Fruit fly (Drosophila melanogaster) whole organism, embryonic: ENCODE data around the gene CG7530.

Source experiments
- BtbVII ChIP-seq: fragments of 200-800 bp; sonication (Bioruptor generic); optimal IDR thresholded peaks from 3 replicates; lab custom pipeline; 2017; ENCODE audit warnings: missing biosample characterization, mild to moderate bottlenecking, missing genetic modification characterization
- Bteb2 ChIP-seq: fragments of 200-800 bp; sonication (Bioruptor generic); optimal IDR thresholded peaks from 2 replicates; lab custom pipeline; 2016; ENCODE audit warnings: missing biosample characterization, missing genetic modification characterization
- CG10366 ChIP-seq: fragments of 200-800 bp; sonication (Bioruptor generic); IDR thresholded peaks from 2 replicates; pipeline ENCODE4 v1.3.6; 2022; ENCODE audit warnings: missing biosample characterization, missing genetic modification characterization
- CG11695 ChIP-seq: fragments of 200-800 bp; sonication (Bioruptor generic); IDR thresholded peaks from 3 replicates; pipeline ENCODE4 v1.3.6; 2022; ENCODE audit warnings: missing biosample characterization, missing genetic modification characterization
- CG11696 ChIP-seq: fragments of 200-800 bp; sonication (Bioruptor generic); IDR thresholded peaks from 2 replicates; pipeline ENCODE4 v1.3.6; 2022; ENCODE audit warnings: missing biosample characterization, missing genetic modification characterization
- CG12071 ChIP-seq: fragments of 200-800 bp; sonication (Bioruptor generic); optimal IDR thresholded peaks from 3 replicates; lab custom pipeline; 2018; ENCODE audit warnings: missing biosample characterization, mild to moderate bottlenecking, missing genetic modification characterization
- CG13287 ChIP-seq: fragments of 200-800 bp; sonication (Bioruptor generic); IDR thresholded peaks from 2 replicates; pipeline ENCODE4 v1.3.6; 2022; ENCODE audit warnings: missing biosample characterization, missing genetic modification characterization; ENCODE audit not compliant: partially characterized antibody
- CG14014 ChIP-seq: fragments of 200-800 bp; sonication (Bioruptor generic); IDR thresholded peaks from 2 replicates; pipeline ENCODE4 v1.3.6; 2022; ENCODE audit warnings: missing biosample characterization, missing genetic modification characterization
- CG15514 ChIP-seq: fragments of 200-800 bp; sonication (Bioruptor generic); optimal IDR thresholded peaks from 3 replicates; lab custom pipeline; 2017; ENCODE audit warnings: missing biosample characterization, missing genetic modification characterization, mild to moderate bottlenecking, moderate library complexity, missing genetic modification reagents
- CG15601 ChIP-seq: fragments of 200-800 bp; sonication (Bioruptor generic); optimal IDR thresholded peaks from 3 replicates; lab custom pipeline; 2019; ENCODE audit warnings: missing biosample characterization, mild to moderate bottlenecking, missing genetic modification characterization, moderate library complexity
- CG15696 ChIP-seq: fragments of 200-800 bp; sonication (Bioruptor generic); optimal IDR thresholded peaks from 2 replicates; lab custom pipeline; 2019; ENCODE audit warnings: missing biosample characterization, mild to moderate bottlenecking, missing genetic modification characterization, moderate library complexity
- CG16779 ChIP-seq: fragments of 200-800 bp; sonication (Bioruptor generic); IDR thresholded peaks from 2 replicates; pipeline ENCODE4 v1.3.6; 2022; ENCODE audit warnings: missing biosample characterization, missing genetic modification characterization
- CG3726 ChIP-seq: fragments of 200-800 bp; sonication (Bioruptor generic); IDR thresholded peaks from 3 replicates; pipeline ENCODE4, ENCODE4 v1.3.6; 2022; ENCODE audit warnings: missing biosample characterization, missing genetic modification characterization
- CG3847 ChIP-seq: fragments of 200-800 bp; sonication (Bioruptor generic); IDR thresholded peaks from 2 replicates; pipeline ENCODE4 v1.3.6; 2022; ENCODE audit warnings: missing biosample characterization, missing genetic modification characterization
- CG5180 ChIP-seq: fragments of 200-800 bp; sonication (Bioruptor generic); optimal IDR thresholded peaks from 3 replicates; lab custom pipeline; 2017; ENCODE audit warnings: missing biosample characterization, missing genetic modification characterization, mild to moderate bottlenecking, moderate library complexity, missing genetic modification reagents
- CG6272 ChIP-seq: fragments of 200-800 bp; sonication (Bioruptor generic); IDR thresholded peaks from 2 replicates; pipeline ENCODE4 v1.3.6; 2022; ENCODE audit warnings: missing biosample characterization, missing genetic modification characterization
- CG6854 ChIP-seq: fragments of 200-800 bp; sonication (Bioruptor generic); optimal IDR thresholded peaks from 3 replicates; lab custom pipeline; 2017; ENCODE audit warnings: missing biosample characterization, mild to moderate bottlenecking, missing genetic modification characterization
- CG8089 ChIP-seq: fragments of 200-800 bp; sonication (Bioruptor generic); optimal IDR thresholded peaks from 3 replicates; lab custom pipeline; 2016; ENCODE audit warnings: missing biosample characterization, missing genetic modification characterization
- CG8388 ChIP-seq: fragments of 200-800 bp; sonication (Bioruptor generic); optimal IDR thresholded peaks from 2 replicates; lab custom pipeline; 2019; ENCODE audit warnings: missing biosample characterization, mild to moderate bottlenecking, missing genetic modification characterization, moderate library complexity
- CG9727 ChIP-seq: fragments of 200-800 bp; sonication (Bioruptor generic); optimal IDR thresholded peaks from 3 replicates; lab custom pipeline; 2017; ENCODE audit warnings: missing biosample characterization, mild to moderate bottlenecking, missing genetic modification characterization
- Deaf1 ChIP-seq: fragments of 200-800 bp; optimal IDR thresholded peaks from 3 replicates; lab custom pipeline; 2019; ENCODE audit warnings: missing biosample characterization, mild to moderate bottlenecking, missing genetic modification characterization, moderate library complexity
- Doc2 ChIP-seq: fragments of 200-800 bp; sonication (Bioruptor generic); IDR thresholded peaks from 2 replicates; pipeline ENCODE4 v1.3.6; 2022; ENCODE audit warnings: missing biosample characterization, missing genetic modification characterization
- Ets97D ChIP-seq: fragments of 200-800 bp; sonication (Bioruptor generic); optimal IDR thresholded peaks from 3 replicates; lab custom pipeline; 2016; ENCODE audit warnings: missing biosample characterization, missing genetic modification characterization
- HLHmδ ChIP-seq: fragments of 200-800 bp; sonication (Bioruptor generic); optimal IDR thresholded peaks from 2 replicates; lab custom pipeline; 2018; ENCODE audit warnings: missing biosample characterization, mild to moderate bottlenecking, missing genetic modification characterization, moderate library complexity
- Hand ChIP-seq: fragments of 200-800 bp; sonication (Bioruptor generic); optimal IDR thresholded peaks from 2 replicates; lab custom pipeline; 2017; ENCODE audit warnings: mild to moderate bottlenecking, missing biosample characterization, missing genetic modification reagents, missing genetic modification characterization
- Hr51 ChIP-seq, 2 experiments: fragments of 200-800 bp; sonication (Bioruptor generic); optimal IDR thresholded peaks; 2 replicates in 1 of 2; 3 replicates in 1 of 2; lab custom pipeline; 2016 to 2018; ENCODE audit warnings: missing biosample characterization in 2 of 2, missing genetic modification characterization in 2 of 2, mild to moderate bottlenecking in 1 of 2, moderate library complexity in 1 of 2
- Hsf ChIP-seq: fragments of 200-800 bp; sonication (Bioruptor generic); optimal IDR thresholded peaks from 3 replicates; lab custom pipeline; 2016; ENCODE audit warnings: missing biosample characterization, missing genetic modification characterization
- Nf-YA ChIP-seq: fragments of 200-800 bp; sonication (Bioruptor generic); IDR thresholded peaks from 2 replicates; pipeline ENCODE4 v1.3.6; 2022; ENCODE audit warnings: missing biosample characterization, missing genetic modification characterization
- ase ChIP-seq: fragments of 200-800 bp; sonication (Bioruptor generic); IDR thresholded peaks from 3 replicates; pipeline ENCODE4 v1.3.6; 2022; ENCODE audit warnings: missing biosample characterization, missing genetic modification characterization
- ash1 ChIP-seq: fragments of 200-800 bp; sonication (Bioruptor generic); optimal IDR thresholded peaks from 2 replicates; lab custom pipeline; 2018; ENCODE audit warnings: missing biosample characterization, mild to moderate bottlenecking, missing genetic modification characterization
- ci ChIP-seq: fragments of 200-800 bp; sonication (Bioruptor generic); IDR thresholded peaks from 3 replicates; pipeline ENCODE4 v1.3.6; 2022; ENCODE audit warnings: missing biosample characterization, missing genetic modification characterization
- dmrt11E ChIP-seq: fragments of 200-800 bp; sonication (Bioruptor generic); optimal IDR thresholded peaks from 3 replicates; lab custom pipeline; 2018; ENCODE audit warnings: missing biosample characterization, mild to moderate bottlenecking, missing genetic modification characterization, moderate library complexity
- dmrt99B ChIP-seq: fragments of 200-800 bp; sonication (Bioruptor generic); optimal IDR thresholded peaks from 2 replicates; lab custom pipeline; 2018; ENCODE audit warnings: missing biosample characterization, mild to moderate bottlenecking, missing genetic modification characterization, moderate library complexity
- en ChIP-seq: fragments of 200-800 bp; sonication (Bioruptor generic); optimal IDR thresholded peaks from 2 replicates; lab custom pipeline; 2016; ENCODE audit warnings: missing biosample characterization, missing genetic modification characterization
- esg ChIP-seq: fragments of 200-800 bp; sonication (Bioruptor generic); conservative IDR thresholded peaks from 2 replicates; pipeline ENCODE4 v1.3.6; 2022; ENCODE audit warnings: missing biosample characterization, missing genetic modification characterization
- gem ChIP-seq: fragments of 200-800 bp; sonication (Bioruptor generic); optimal IDR thresholded peaks from 2 replicates; lab custom pipeline; 2019; ENCODE audit warnings: missing biosample characterization, mild to moderate bottlenecking, missing genetic modification characterization, moderate library complexity
- gfzf ChIP-seq: fragments of 200-800 bp; sonication (Bioruptor generic); optimal IDR thresholded peaks from 2 replicates; lab custom pipeline; 2016; ENCODE audit warnings: missing biosample characterization, mild to moderate bottlenecking, missing genetic modification characterization, moderate library complexity
- kah ChIP-seq: fragments of 200-800 bp; sonication (Bioruptor generic); optimal IDR thresholded peaks from 2 replicates; lab custom pipeline; 2018; ENCODE audit warnings: missing biosample characterization, mild to moderate bottlenecking, missing genetic modification characterization
- pb ChIP-seq: fragments of 200-800 bp; sonication (Bioruptor generic); optimal IDR thresholded peaks from 3 replicates; lab custom pipeline; 2016; ENCODE audit warnings: missing biosample characterization, missing genetic modification characterization
- pzg ChIP-seq: fragments of 200-800 bp; sonication (Bioruptor generic); optimal IDR thresholded peaks from 3 replicates; lab custom pipeline; 2018; ENCODE audit warnings: missing biosample characterization, mild to moderate bottlenecking, missing genetic modification characterization, moderate library complexity
- schlank ChIP-seq: fragments of 200-800 bp; sonication (Bioruptor generic); optimal IDR thresholded peaks from 2 replicates; lab custom pipeline; 2018; ENCODE audit warnings: missing biosample characterization, mild to moderate bottlenecking, missing genetic modification characterization
- sima ChIP-seq: fragments of 200-800 bp; sonication (Bioruptor generic); optimal IDR thresholded peaks from 2 replicates; lab custom pipeline; 2016; ENCODE audit warnings: missing biosample characterization, missing genetic modification characterization
- tgo ChIP-seq: fragments of 200-800 bp; sonication (Bioruptor generic); IDR thresholded peaks from 3 replicates; pipeline ENCODE4 v1.3.6; 2022; ENCODE audit warnings: missing biosample characterization, missing genetic modification characterization
- trem ChIP-seq: fragments of 200-800 bp; optimal IDR thresholded peaks from 3 replicates; lab custom pipeline; 2019; ENCODE audit warnings: missing biosample characterization, mild to moderate bottlenecking, missing genetic modification characterization, moderate library complexity
- trh ChIP-seq: fragments of 200-800 bp; sonication (Bioruptor generic); optimal IDR thresholded peaks from 2 replicates; lab custom pipeline; 2016; ENCODE audit warnings: missing biosample characterization, missing genetic modification characterization
- tup ChIP-seq: fragments of 200-800 bp; sonication (Bioruptor generic); optimal IDR thresholded peaks from 2 replicates; lab custom pipeline; 2016; ENCODE audit warnings: missing biosample characterization, mild to moderate bottlenecking, missing genetic modification characterization, moderate library complexity
- tx ChIP-seq: fragments of 200-800 bp; sonication (Bioruptor generic); optimal IDR thresholded peaks from 2 replicates; lab custom pipeline; 2016; ENCODE audit warnings: missing biosample characterization, missing genetic modification characterization

Gene CG7530

dm6 chr3R:14721942-14722939, 9.1 kb downstream of the CG7530 start (continued):
- TF ChIP-seq CG13287: 0 out of 2 replicates have a peak, but pooled peaks have one; percentile 14
- TF ChIP-seq pzg: no peak
- peak; percentile 73 for TF ChIP-seq Hsf (GFP tag; lab: Kevin White, UChicago)
- TF ChIP-seq trem (tag; lab: Kevin White, UChicago): peak; percentile 3
- no peak for TF ChIP-seq CG6272 (GFP tag; lab: Robert Waterston, UW)
- peak; percentile 68 for TF ChIP-seq BtbVII (GFP tag; lab: Kevin White, UChicago)
- TF ChIP-seq CG3726 (GFP tag; lab: Robert Waterston, UW): 0 out of 3 replicates have a peak, but pooled peaks have one; percentile 61
- TF ChIP-seq CG15696 (tag; lab: Kevin White, UChicago): no peak
- peak; percentile 64 for TF ChIP-seq esg (GFP tag; lab: Robert Waterston, UW)
- no peak for TF ChIP-seq Hand (GFP tag; lab: Kevin White, UChicago)
- TF ChIP-seq pb (GFP tag; lab: Kevin White, UChicago): peak; percentile 55
- TF ChIP-seq CG5180 (GFP tag; lab: Kevin White, UChicago): no peak
- TF ChIP-seq schlank (tag; lab: Kevin White, UChicago): peak; percentile 19
- no peak for TF ChIP-seq ash1 (GFP tag; lab: Kevin White, UChicago)
- TF ChIP-seq HLHmδ (GFP tag; lab: Kevin White, UChicago): no peak
- TF ChIP-seq tgo: peak; percentile 73
- peak; percentile 71 for TF ChIP-seq CG9727
- peak; percentile 27; the same call in 1 of the 2 replicates for TF ChIP-seq CG3847
- no peak for TF ChIP-seq CG16779
- TF ChIP-seq Nf-YA: no peak; the same call in 1 of the 2 replicates
- TF ChIP-seq CG8388 (GFP tag; lab: Kevin White, UChicago): peak; percentile 68
- peak; percentile 35 for TF ChIP-seq Bteb2 (GFP tag; lab: Kevin White, UChicago)
- TF ChIP-seq gfzf (GFP tag; lab: Kevin White, UChicago): no peak
- TF ChIP-seq CG8089 (GFP tag; lab: Kevin White, UChicago): peak; percentile 14
- TF ChIP-seq CG14014 (GFP tag; lab: Robert Waterston, UW): peak; percentile 74
- TF ChIP-seq CG15601 (tag; lab: Kevin White, UChicago): peak; percentile 46
- no peak for TF ChIP-seq Ets97D
- peak; percentile 20 to 84 for TF ChIP-seq Hr51 (GFP tag; optimal IDR thresholded peaks at IDR 0.05; lab: Kevin White, UChicago)
- TF ChIP-seq tx (GFP tag; lab: Kevin White, UChicago): peak; percentile 58
- peak; percentile 50 for TF ChIP-seq en (GFP tag; lab: Kevin White, UChicago)
- peak; percentile 72 for TF ChIP-seq CG10366
- peak; percentile 79 for TF ChIP-seq dmrt99B (tag; lab: Kevin White, UChicago)
- peak; percentile 58 for TF ChIP-seq CG12071
- no peak for TF ChIP-seq CG6854
- peak; percentile 71; the same call in 2 of the 3 replicates for TF ChIP-seq ci (GFP tag; lab: Robert Waterston, UW)
- TF ChIP-seq Deaf1: peak; percentile 12
- peak; percentile 74 for TF ChIP-seq CG11695
- TF ChIP-seq tup: peak; percentile 38
- peak; percentile 56 for TF ChIP-seq dmrt11E (tag; lab: Kevin White, UChicago)
- TF ChIP-seq Doc2: no peak
- TF ChIP-seq kah: no peak
- no peak for TF ChIP-seq ase (GFP tag; lab: Robert Waterston, UW)
- TF ChIP-seq gem: peak; percentile 87
- no peak for TF ChIP-seq trh (GFP tag; lab: Kevin White, UChicago)
- TF ChIP-seq sima: no peak
- TF ChIP-seq CG15514 (GFP tag; lab: Kevin White, UChicago): peak; percentile 49
- TF ChIP-seq CG11696: 0 out of 2 replicates have a peak, but pooled peaks have one; percentile 50
